Worm (Caenorhabditis elegans) whole organism, L1 larva: ENCODE data around the gene F35C11.6.

Experiments
- ama-1 ChIP-seq: fragments of 150-350 bp; optimal IDR thresholded peaks from 2 replicates; lab custom pipeline; 2014
- blmp-1 ChIP-seq: fragments of 150-350 bp; optimal IDR thresholded peaks from 2 replicates; lab custom pipeline; 2014; ENCODE audit warnings: missing biosample characterization, missing genetic modification characterization
- ceh-63 ChIP-seq: fragments of 200-800 bp; sonication (Bioruptor generic); optimal IDR thresholded peaks from 2 replicates; lab custom pipeline; 2018; ENCODE audit warnings: mild to moderate bottlenecking, missing genetic modification characterization, missing compliant biosample characterization
- ceh-8 ChIP-seq: fragments of 200-800 bp; sonication (Bioruptor generic); optimal IDR thresholded peaks from 2 replicates; lab custom pipeline; 2018; ENCODE audit warnings: mild to moderate bottlenecking, missing genetic modification characterization, moderate library complexity, missing compliant biosample characterization
- ceh-88 ChIP-seq: fragments of 200-800 bp; sonication (Bioruptor generic); IDR thresholded peaks from 2 replicates; pipeline ENCODE4 v1.3.6; 2022; ENCODE audit warnings: missing genetic modification characterization, missing compliant biosample characterization
- ceh-90 ChIP-seq: sonication (generic microtip); optimal IDR thresholded peaks from 2 replicates; lab custom pipeline; 2016; ENCODE audit warnings: missing genetic modification characterization, missing compliant biosample characterization
- elt-3 ChIP-seq, 6 experiments: fragments of 150-350 bp in 1 of 6; sonication (generic microtip); optimal IDR thresholded peaks; 2 replicates each; lab custom pipeline; 2017 to 2018; ENCODE audit warnings: missing biosample characterization in 6 of 6, missing genetic modification characterization in 6 of 6, inconsistent platforms in 1 of 6
- ets-5 ChIP-seq: fragments of 200-800 bp; sonication (Bioruptor generic); IDR thresholded peaks from 2 replicates; pipeline ENCODE4 v1.3.6; 2022; ENCODE audit warnings: missing genetic modification characterization, missing compliant biosample characterization
- fkh-8 ChIP-seq: sonication (generic microtip); optimal IDR thresholded peaks from 2 replicates; lab custom pipeline; 2016; ENCODE audit warnings: mild to moderate bottlenecking, missing genetic modification characterization, missing compliant biosample characterization
- grh-1 ChIP-seq: fragments of 200-800 bp; sonication (Bioruptor generic); IDR thresholded peaks from 2 replicates; pipeline ENCODE4 v1.3.6; 2022; ENCODE audit warnings: missing genetic modification reagents, missing genetic modification characterization, missing compliant biosample characterization
- hlh-4 ChIP-seq: sonication (generic microtip); optimal IDR thresholded peaks from 2 replicates; lab custom pipeline; 2016; ENCODE audit warnings: mild to moderate bottlenecking, missing genetic modification characterization, missing compliant biosample characterization
- isw-1 ChIP-seq: fragments of 200-800 bp; sonication (Bioruptor generic); IDR thresholded peaks from 2 replicates; pipeline ENCODE4 v1.3.6; 2022; ENCODE audit warnings: missing genetic modification characterization, missing compliant biosample characterization
- lin-14 ChIP-seq: fragments of 200-800 bp; sonication (Bioruptor generic); optimal IDR thresholded peaks from 2 replicates; lab custom pipeline; 2018; ENCODE audit warnings: mild to moderate bottlenecking, missing genetic modification characterization, moderate library complexity, missing compliant biosample characterization
- lin-15B ChIP-seq: fragments of 150-350 bp; sonication (generic microtip); optimal IDR thresholded peaks from 3 replicates; lab custom pipeline; 2014; ENCODE audit warnings: missing biosample characterization, missing genetic modification characterization
- lin-35 ChIP-seq, 2 experiments: fragments of 150-350 bp; optimal IDR thresholded peaks; 2 replicates each; lab custom pipeline; 2014; ENCODE audit warnings: missing biosample characterization in 2 of 2, missing genetic modification characterization in 2 of 2, missing genetic modification reagents in 2 of 2
- lsy-2 ChIP-seq, 2 experiments: fragments of 150-350 bp; optimal IDR thresholded peaks; 2 replicates each; lab custom pipeline; 2014; ENCODE audit warnings: missing biosample characterization in 2 of 2, missing genetic modification characterization in 2 of 2
- nhr-11 ChIP-seq: fragments of 150-350 bp; optimal IDR thresholded peaks from 2 replicates; lab custom pipeline; 2014; ENCODE audit warnings: missing biosample characterization, missing genetic modification characterization
- nhr-12 ChIP-seq: sonication (generic microtip); optimal IDR thresholded peaks from 2 replicates; lab custom pipeline; 2017; ENCODE audit warnings: missing biosample characterization, missing genetic modification characterization
- nhr-20 ChIP-seq: sonication (generic microtip); optimal IDR thresholded peaks from 2 replicates; lab custom pipeline; 2016; ENCODE audit warnings: mild to moderate bottlenecking, missing genetic modification characterization, missing compliant biosample characterization
- nhr-71 ChIP-seq: sonication (generic microtip); optimal IDR thresholded peaks from 2 replicates; lab custom pipeline; 2016; ENCODE audit warnings: mild to moderate bottlenecking, missing genetic modification characterization, moderate library complexity, missing compliant biosample characterization
- nhr-76 ChIP-seq: sonication (generic microtip); optimal IDR thresholded peaks from 2 replicates; lab custom pipeline; 2017; ENCODE audit warnings: missing biosample characterization, missing genetic modification characterization
- nhr-85 ChIP-seq: sonication (generic microtip); peaks from one replicate; lab custom pipeline; 2016; ENCODE audit warnings: missing genetic modification characterization, inconsistent platforms, missing compliant biosample characterization
- nhr-90 ChIP-seq: sonication (generic microtip); optimal IDR thresholded peaks from 2 replicates; lab custom pipeline; 2016; ENCODE audit warnings: mild to moderate bottlenecking, missing genetic modification characterization, missing compliant biosample characterization; ENCODE audit not compliant: poor library complexity
- pax-3 ChIP-seq: fragments of 200-800 bp; sonication (Bioruptor generic); optimal IDR thresholded peaks from 2 replicates; lab custom pipeline; 2018; ENCODE audit warnings: mild to moderate bottlenecking, missing genetic modification characterization, moderate library complexity, missing compliant biosample characterization
- rnt-1 ChIP-seq: sonication (generic microtip); optimal IDR thresholded peaks from 2 replicates; lab custom pipeline; 2016; ENCODE audit warnings: mild to moderate bottlenecking, missing genetic modification characterization, moderate library complexity, missing compliant biosample characterization
- skn-1 ChIP-seq: fragments of 150-350 bp; optimal IDR thresholded peaks from 2 replicates; lab custom pipeline; 2014; ENCODE audit warnings: missing biosample characterization, missing genetic modification characterization
- snu-23 ChIP-seq: sonication (generic microtip); optimal IDR thresholded peaks from 2 replicates; lab custom pipeline; 2016; ENCODE audit warnings: missing genetic modification characterization, missing compliant biosample characterization
- swsn-7 ChIP-seq: sonication (generic microtip); optimal IDR thresholded peaks from 2 replicates; lab custom pipeline; 2016; ENCODE audit warnings: missing genetic modification characterization, missing compliant biosample characterization
- tlp-1 ChIP-seq: fragments of 150-350 bp; optimal IDR thresholded peaks from 2 replicates; lab custom pipeline; 2014; ENCODE audit warnings: missing biosample characterization, missing genetic modification characterization
- zip-4 ChIP-seq: fragments of 200-800 bp; sonication (Bioruptor generic); optimal IDR thresholded peaks from 2 replicates; lab custom pipeline; 2018; ENCODE audit warnings: mild to moderate bottlenecking, missing genetic modification characterization, moderate library complexity, missing compliant biosample characterization
- ztf-11 ChIP-seq, 2 experiments: sonication (generic microtip); optimal IDR thresholded peaks; 2 replicates each; lab custom pipeline; 2016 to 2017; ENCODE audit warnings: missing genetic modification characterization in 2 of 2, missing biosample characterization in 1 of 2, missing compliant biosample characterization in 1 of 2

F35C11.6 gene

ce11 chrII:8226475-8226874, 32.5 kb downstream of the F35C11.6 start (continued):
- TF ChIP-seq pax-3 (tag; lab: Kevin White, UChicago): no peak
- TF ChIP-seq nhr-12 (tag; lab: Kevin White, UChicago): no peak
- TF ChIP-seq grh-1 (GFP tag; lab: Robert Waterston, UW): no peak

- 0 out of 2 replicates have a peak, but pooled peaks have one; percentile 16 for TF ChIP-seq grh-1 (GFP tag; lab: Robert Waterston, UW)
- peak; percentile 6 for TF ChIP-seq snu-23 (GFP tag; lab: Kevin White, UChicago)
- peak; percentile 89 for TF ChIP-seq blmp-1
- no peak for TF ChIP-seq nhr-76
- TF ChIP-seq zip-4 (GFP tag; lab: Kevin White, UChicago): no peak
- no peak for TF ChIP-seq nhr-11 (tag; lab: Kevin White, UChicago)
- no peak for TF ChIP-seq ama-1 (lab: Kevin White, UChicago)
- TF ChIP-seq lin-14 (GFP tag; lab: Kevin White, UChicago): peak; percentile 24
- no peak for TF ChIP-seq tlp-1 (tag; lab: Kevin White, UChicago)
- TF ChIP-seq nhr-85 (tag; lab: Kevin White, UChicago): peak; percentile 76
- TF ChIP-seq nhr-20 (tag; lab: Kevin White, UChicago): peak; percentile 16
- TF ChIP-seq nhr-90 (tag; lab: Kevin White, UChicago): no peak
- no peak for TF ChIP-seq rnt-1 (tag; lab: Kevin White, UChicago)
- peak in 1 of 2 experiments; percentile 24 for TF ChIP-seq lin-35 (GFP tag; optimal IDR thresholded peaks at IDR 0.05; lab: Kevin White, UChicago)
These were observed 33.0 kb downstream of the F35C11.6 start for ce11 chrII:8225914-8226313.

- no peak for TF ChIP-seq ceh-63 (GFP tag; lab: Kevin White, UChicago)
- TF ChIP-seq skn-1: no peak
- TF ChIP-seq nhr-20 (tag; lab: Kevin White, UChicago): peak; percentile 29
- peak in 1 of 2 experiments; percentile 24 for TF ChIP-seq lsy-2 (tag; optimal IDR thresholded peaks at IDR 0.05; lab: Kevin White, UChicago)
- peak; percentile 72 for TF ChIP-seq nhr-85 (tag; lab: Kevin White, UChicago)
These were observed 33.6 kb downstream of the F35C11.6 start for ce11 chrII:8225347-8225746.

ce11 chrII:8224623-8225022, 34.3 kb downstream of the F35C11.6 start:
- TF ChIP-seq blmp-1: peak; percentile 85
- peak; percentile 6 for TF ChIP-seq nhr-85 (tag; lab: Kevin White, UChicago)
- TF ChIP-seq lin-14 (GFP tag; lab: Kevin White, UChicago): peak; percentile 23
- no peak for TF ChIP-seq ceh-88 (GFP tag; lab: Robert Waterston, UW)
- TF ChIP-seq ztf-11 (tag; optimal IDR thresholded peaks at IDR 0.05; lab: Kevin White, UChicago): no peak
- no peak for TF ChIP-seq ets-5 (GFP tag; lab: Robert Waterston, UW)
- peak in 1 of 6 experiments; percentile 4 for TF ChIP-seq elt-3 (tag; optimal IDR thresholded peaks at IDR 0.05; lab: Kevin White, UChicago)

- TF ChIP-seq elt-3 (tag; optimal IDR thresholded peaks at IDR 0.05; lab: Kevin White, UChicago) (peak in 1 of 6 experiments; percentile 14), swsn-7 (tag; lab: Kevin White, UChicago) (no peak), lin-15B (no peak), isw-1 (GFP tag; lab: Robert Waterston, UW) (no peak), hlh-4 (tag; lab: Kevin White, UChicago) (no peak), ceh-8 (GFP tag; lab: Kevin White, UChicago) (peak; percentile 31), nhr-71 (tag; lab: Kevin White, UChicago) (no peak), blmp-1 (peak; percentile 78), ama-1 (lab: Kevin White, UChicago) (no peak)
- TF ChIP-seq, all 84 proteins: peak for 3
These were observed 35.0 kb downstream of the F35C11.6 start for ce11 chrII:8223945-8224344.

- TF ChIP-seq fkh-8 (tag; lab: Kevin White, UChicago) (no peak), ceh-90 (tag; lab: Kevin White, UChicago) (no peak), elt-3 (tag; optimal IDR thresholded peaks at IDR 0.05; lab: Kevin White, UChicago) (no peak), nhr-85 (tag; lab: Kevin White, UChicago) (peak; percentile 41)
These were observed 35.5 kb downstream of the F35C11.6 start for ce11 chrII:8223422-8223821.
